Fruit fly (Drosophila melanogaster) whole organism, embryonic: ENCODE results near the gene Tsf2.

Experiments
- CG10147 ChIP-seq: fragments of 200-800 bp; sonication (Bioruptor generic); optimal IDR thresholded peaks from 2 replicates; lab custom pipeline; 2019; ENCODE audit warnings: missing biosample characterization, mild to moderate bottlenecking, missing genetic modification characterization, moderate library complexity
- CG12104 ChIP-seq: fragments of 200-800 bp; sonication (Bioruptor generic); optimal IDR thresholded peaks from 3 replicates; lab custom pipeline; 2016; ENCODE audit warnings: missing biosample characterization, missing genetic modification characterization
- CG15269 ChIP-seq: fragments of 200-800 bp; sonication (Bioruptor generic); optimal IDR thresholded peaks from 2 replicates; lab custom pipeline; 2018; ENCODE audit warnings: missing biosample characterization, mild to moderate bottlenecking, missing genetic modification characterization, moderate library complexity
- CG15601 ChIP-seq: fragments of 200-800 bp; sonication (Bioruptor generic); optimal IDR thresholded peaks from 3 replicates; lab custom pipeline; 2019; ENCODE audit warnings: missing biosample characterization, mild to moderate bottlenecking, missing genetic modification characterization, moderate library complexity
- CG16813 ChIP-seq: fragments of 200-800 bp; sonication (Bioruptor generic); IDR thresholded peaks from 3 replicates; pipeline ENCODE4 v1.3.6; 2022; ENCODE audit warnings: missing biosample characterization, missing genetic modification characterization; ENCODE audit not compliant: partially characterized antibody
- CG17361 ChIP-seq: fragments of 200-800 bp; sonication (Bioruptor generic); IDR thresholded peaks from 3 replicates; pipeline ENCODE4 v1.3.6; 2022; ENCODE audit warnings: missing biosample characterization, missing genetic modification characterization
- CG18262 ChIP-seq: fragments of 200-800 bp; optimal IDR thresholded peaks from 3 replicates; lab custom pipeline; 2019; ENCODE audit warnings: missing biosample characterization, mild to moderate bottlenecking, missing genetic modification characterization, moderate library complexity
- CG3726 ChIP-seq: fragments of 200-800 bp; sonication (Bioruptor generic); IDR thresholded peaks from 3 replicates; pipeline ENCODE4, ENCODE4 v1.3.6; 2022; ENCODE audit warnings: missing biosample characterization, missing genetic modification characterization
- CG3995 ChIP-seq: fragments of 200-800 bp; sonication (Bioruptor generic); optimal IDR thresholded peaks from 3 replicates; lab custom pipeline; 2016; ENCODE audit warnings: missing biosample characterization, missing genetic modification characterization
- CG8478 ChIP-seq: fragments of >200 bp; optimal IDR thresholded peaks from 2 replicates; lab custom pipeline; 2018
- CG8765 ChIP-seq: fragments of 200-800 bp; sonication (Bioruptor generic); IDR thresholded peaks from 2 replicates; pipeline ENCODE4 v1.3.6; 2022; ENCODE audit warnings: missing biosample characterization, missing genetic modification characterization
- CG8944 ChIP-seq: fragments of 200-800 bp; sonication (Bioruptor generic); optimal IDR thresholded peaks from 3 replicates; lab custom pipeline; 2016; ENCODE audit warnings: missing biosample characterization, missing genetic modification characterization
- CHES-1-like ChIP-seq: fragments of 200-800 bp; sonication (Bioruptor generic); optimal IDR thresholded peaks from 2 replicates; lab custom pipeline; 2016; ENCODE audit warnings: missing biosample characterization, missing genetic modification characterization
- Camta ChIP-seq: fragments of 200-800 bp; sonication (Bioruptor generic); optimal IDR thresholded peaks from 2 replicates; lab custom pipeline; 2016; ENCODE audit warnings: missing biosample characterization, missing genetic modification characterization
- Dbx ChIP-seq: fragments of 200-800 bp; sonication (Bioruptor generic); IDR thresholded peaks from 3 replicates; pipeline ENCODE4 v1.3.6; 2022; ENCODE audit warnings: missing biosample characterization, missing genetic modification characterization
- Dp ChIP-seq: fragments of 200-800 bp; sonication (Bioruptor generic); optimal IDR thresholded peaks from 2 replicates; lab custom pipeline; 2018; ENCODE audit warnings: missing biosample characterization, mild to moderate bottlenecking, missing genetic modification characterization, moderate library complexity
- E2f1 ChIP-seq: fragments of 200-800 bp; sonication (Bioruptor generic); IDR thresholded peaks from 2 replicates; pipeline ENCODE4 v1.3.6; 2022; ENCODE audit warnings: missing biosample characterization, missing genetic modification characterization
- Ets65A ChIP-seq: fragments of 200-800 bp; sonication (Bioruptor generic); peaks from one replicate; lab custom pipeline; 2016; ENCODE audit warnings: missing biosample characterization, missing genetic modification characterization
- Fer3 ChIP-seq: fragments of 200-800 bp; sonication (Bioruptor generic); optimal IDR thresholded peaks from 2 replicates; lab custom pipeline; 2018; ENCODE audit warnings: missing biosample characterization, mild to moderate bottlenecking, missing genetic modification characterization, moderate library complexity
- GATAe ChIP-seq: fragments of 200-800 bp; sonication (Bioruptor generic); conservative IDR thresholded peaks from 2 replicates; pipeline ENCODE4 v1.3.6; 2022; ENCODE audit warnings: missing biosample characterization, missing genetic modification characterization
- HLH4C ChIP-seq: fragments of 200-800 bp; sonication (Bioruptor generic); IDR thresholded peaks from 3 replicates; pipeline ENCODE4 v1.3.6; 2022; ENCODE audit warnings: missing biosample characterization, missing genetic modification characterization; ENCODE audit not compliant: partially characterized antibody
- HLHmδ ChIP-seq: fragments of 200-800 bp; sonication (Bioruptor generic); optimal IDR thresholded peaks from 2 replicates; lab custom pipeline; 2018; ENCODE audit warnings: missing biosample characterization, mild to moderate bottlenecking, missing genetic modification characterization, moderate library complexity
- Hr3 ChIP-seq: fragments of 200-800 bp; sonication (Bioruptor generic); optimal IDR thresholded peaks from 3 replicates; lab custom pipeline; 2016; ENCODE audit warnings: missing biosample characterization, missing genetic modification characterization
- Hsf ChIP-seq: fragments of 200-800 bp; sonication (Bioruptor generic); optimal IDR thresholded peaks from 3 replicates; lab custom pipeline; 2016; ENCODE audit warnings: missing biosample characterization, missing genetic modification characterization
- MESR4 ChIP-seq: fragments of 200-800 bp; sonication (Bioruptor generic); optimal IDR thresholded peaks from 2 replicates; lab custom pipeline; 2018; ENCODE audit warnings: missing biosample characterization, mild to moderate bottlenecking, missing genetic modification characterization, moderate library complexity
- Med ChIP-seq: fragments of 200-800 bp; sonication (Bioruptor generic); peaks from one replicate; lab custom pipeline; 2016; ENCODE audit warnings: missing biosample characterization, missing genetic modification characterization, mild to moderate bottlenecking, inconsistent platforms, moderate library complexity
- Myb ChIP-seq: fragments of 200-800 bp; sonication (Bioruptor generic); optimal IDR thresholded peaks from 2 replicates; lab custom pipeline; 2016; ENCODE audit warnings: missing biosample characterization, missing genetic modification characterization
- Opbp ChIP-seq: fragments of 200-800 bp; sonication (Bioruptor generic); IDR thresholded peaks from 3 replicates; pipeline ENCODE4 v1.3.6; 2022; ENCODE audit warnings: missing biosample characterization, missing genetic modification characterization; ENCODE audit not compliant: partially characterized antibody
- Sin3A ChIP-seq: fragments of >200 bp; optimal IDR thresholded peaks from 2 replicates; lab custom pipeline; 2018
- ac ChIP-seq: fragments of 200-800 bp; sonication (Bioruptor generic); optimal IDR thresholded peaks from 3 replicates; lab custom pipeline; 2017; ENCODE audit warnings: missing biosample characterization, mild to moderate bottlenecking, missing genetic modification characterization
- ap ChIP-seq: fragments of 200-800 bp; sonication (Bioruptor generic); IDR thresholded peaks from 2 replicates; pipeline ENCODE4 v1.3.6; 2022; ENCODE audit warnings: missing biosample characterization, missing genetic modification characterization
- bowl ChIP-seq: fragments of 200-800 bp; sonication (Bioruptor generic); IDR thresholded peaks from 2 replicates; pipeline ENCODE4 v1.3.6; 2022; ENCODE audit warnings: missing biosample characterization, missing genetic modification characterization
- btn ChIP-seq: fragments of 200-800 bp; sonication (Bioruptor generic); optimal IDR thresholded peaks from 2 replicates; lab custom pipeline; 2016; ENCODE audit warnings: missing biosample characterization, missing genetic modification characterization
- cg ChIP-seq: fragments of 200-800 bp; sonication (Bioruptor generic); optimal IDR thresholded peaks from 3 replicates; lab custom pipeline; 2019; ENCODE audit warnings: missing biosample characterization, mild to moderate bottlenecking, missing genetic modification characterization, moderate library complexity
- ci ChIP-seq: fragments of 200-800 bp; sonication (Bioruptor generic); IDR thresholded peaks from 3 replicates; pipeline ENCODE4 v1.3.6; 2022; ENCODE audit warnings: missing biosample characterization, missing genetic modification characterization
- crol ChIP-seq: fragments of 200-800 bp; sonication (Bioruptor generic); IDR thresholded peaks from 2 replicates; pipeline ENCODE4 v1.3.6; 2022; ENCODE audit warnings: missing biosample characterization, missing genetic modification characterization
- ewg ChIP-seq: fragments of 200-800 bp; sonication (Bioruptor generic); optimal IDR thresholded peaks from 3 replicates; lab custom pipeline; 2017; ENCODE audit warnings: mild to moderate bottlenecking, missing biosample characterization, missing genetic modification reagents, missing genetic modification characterization
- fd96Cb ChIP-seq: fragments of 200-800 bp; sonication (Bioruptor generic); optimal IDR thresholded peaks from 2 replicates; lab custom pipeline; 2018; ENCODE audit warnings: missing biosample characterization, mild to moderate bottlenecking, missing genetic modification characterization, moderate library complexity
- fu2 ChIP-seq: fragments of 200-800 bp; sonication (Bioruptor generic); optimal IDR thresholded peaks from 2 replicates; lab custom pipeline; 2016; ENCODE audit warnings: missing biosample characterization, missing genetic modification characterization
- gem ChIP-seq: fragments of 200-800 bp; sonication (Bioruptor generic); optimal IDR thresholded peaks from 2 replicates; lab custom pipeline; 2019; ENCODE audit warnings: missing biosample characterization, mild to moderate bottlenecking, missing genetic modification characterization, moderate library complexity
- gsb-n ChIP-seq: fragments of 200-800 bp; sonication (Bioruptor generic); optimal IDR thresholded peaks from 3 replicates; lab custom pipeline; 2018; ENCODE audit warnings: missing biosample characterization, mild to moderate bottlenecking, missing genetic modification characterization
- jumu ChIP-seq: fragments of 200-800 bp; sonication (Bioruptor generic); optimal IDR thresholded peaks from 3 replicates; lab custom pipeline; 2016; ENCODE audit warnings: missing biosample characterization, missing genetic modification characterization
- kah ChIP-seq: fragments of 200-800 bp; sonication (Bioruptor generic); optimal IDR thresholded peaks from 2 replicates; lab custom pipeline; 2018; ENCODE audit warnings: missing biosample characterization, mild to moderate bottlenecking, missing genetic modification characterization
- klu ChIP-seq: fragments of 200-800 bp; sonication (Bioruptor generic); IDR thresholded peaks from 2 replicates; pipeline ENCODE4 v1.3.6; 2022; ENCODE audit warnings: missing biosample characterization, missing genetic modification characterization
- lmd ChIP-seq: fragments of 200-800 bp; sonication (Bioruptor generic); IDR thresholded peaks from 2 replicates; pipeline ENCODE4 v1.3.6; 2022; ENCODE audit warnings: missing biosample characterization, missing genetic modification characterization
- mirr ChIP-seq: fragments of 200-800 bp; sonication (Bioruptor generic); optimal IDR thresholded peaks from 3 replicates; lab custom pipeline; 2018; ENCODE audit warnings: missing biosample characterization, mild to moderate bottlenecking, missing genetic modification characterization
- pzg ChIP-seq: fragments of 200-800 bp; sonication (Bioruptor generic); optimal IDR thresholded peaks from 3 replicates; lab custom pipeline; 2018; ENCODE audit warnings: missing biosample characterization, mild to moderate bottlenecking, missing genetic modification characterization, moderate library complexity
- stc ChIP-seq: fragments of 200-800 bp; sonication (Bioruptor generic); IDR thresholded peaks from 2 replicates; pipeline ENCODE4 v1.3.6; 2022; ENCODE audit warnings: missing biosample characterization, missing genetic modification characterization
- twi ChIP-seq: fragments of 200-800 bp; optimal IDR thresholded peaks from 2 replicates; lab custom pipeline; 2019; ENCODE audit warnings: missing biosample characterization, mild to moderate bottlenecking, missing genetic modification characterization, moderate library complexity
- vnd ChIP-seq: fragments of 200-800 bp; sonication (Bioruptor generic); IDR thresholded peaks from 3 replicates; pipeline ENCODE4 v1.3.6; 2022; ENCODE audit warnings: missing biosample characterization, missing genetic modification characterization; ENCODE audit not compliant: partially characterized antibody

Tsf2 gene

dm6 chr3L:12506963-12507552 lies 26.5 kb downstream of the Tsf2 start (continued):
- TF ChIP-seq gsb-n (tag; lab: Kevin White, UChicago) = no peak
- TF ChIP-seq kah (GFP tag; lab: Kevin White, UChicago) = no peak
- TF ChIP-seq Opbp = no peak
- TF ChIP-seq Hr3 (GFP tag; lab: Kevin White, UChicago) = no peak
- no peak for TF ChIP-seq cg (GFP tag; lab: Kevin White, UChicago)
- peak; percentile 14 for TF ChIP-seq HLHmδ (GFP tag; lab: Kevin White, UChicago)
- TF ChIP-seq GATAe = peak; percentile 72
- TF ChIP-seq CG17361 (GFP tag; lab: Robert Waterston, UW) = no peak
- TF ChIP-seq ci (GFP tag; lab: Robert Waterston, UW) = peak; percentile 55; the same call in 2 of the 3 replicates
- no peak for TF ChIP-seq CG18262
- no peak for TF ChIP-seq stc
- no peak for TF ChIP-seq gem (tag; lab: Kevin White, UChicago)
- peak; percentile 31 for TF ChIP-seq Med (GFP tag; lab: Kevin White, UChicago)
- TF ChIP-seq ap = no peak
- TF ChIP-seq pzg = no peak
- TF ChIP-seq ewg = peak; percentile 71
- TF ChIP-seq Dp (GFP tag; lab: Kevin White, UChicago) = no peak
- no peak for TF ChIP-seq fu2 (GFP tag; lab: Kevin White, UChicago)
- 0 out of 3 replicates have a peak, but pooled peaks have one; percentile 16 for TF ChIP-seq vnd (GFP tag; lab: Robert Waterston, UW)
- TF ChIP-seq btn (GFP tag; lab: Kevin White, UChicago) = no peak
- TF ChIP-seq crol (GFP tag; lab: Robert Waterston, UW) = peak; percentile 11; the same call in 1 of the 2 replicates
- peak; percentile 9 for TF ChIP-seq mirr (GFP tag; lab: Kevin White, UChicago)
- no peak for TF ChIP-seq CG8478
- peak; percentile 52 for TF ChIP-seq CG3995 (GFP tag; lab: Kevin White, UChicago)

dm6 chr3L:12505990-12506389 lies 27.5 kb downstream of the Tsf2 start:
- TF ChIP-seq twi (tag; lab: Kevin White, UChicago) (peak; percentile 68), crol (GFP tag; lab: Robert Waterston, UW) (no peak), CG3726 (GFP tag; lab: Robert Waterston, UW) (0 out of 3 replicates have a peak, but pooled peaks have one; percentile 20), Sin3A (lab: Kevin White, UChicago) (no peak), fd96Cb (tag; lab: Kevin White, UChicago) (no peak), jumu (GFP tag; lab: Kevin White, UChicago) (no peak), HLH4C (GFP tag; lab: Robert Waterston, UW) (0 out of 3 replicates have a peak, but pooled peaks have one; percentile 23), klu (no peak), CG10147 (GFP tag; lab: Kevin White, UChicago) (no peak), CG8944 (GFP tag; lab: Kevin White, UChicago) (no peak), Ets65A (peak; percentile 30), lmd (GFP tag; lab: Robert Waterston, UW) (0 out of 2 replicates have a peak, but pooled peaks have one; percentile 14), Med (GFP tag; lab: Kevin White, UChicago) (peak; percentile 39), bowl (GFP tag; lab: Robert Waterston, UW) (no peak), CG8765 (no peak), ac (GFP tag; lab: Kevin White, UChicago) (peak; percentile 82), CG16813 (GFP tag; lab: Robert Waterston, UW) (0 out of 3 replicates have a peak, but pooled peaks have one; percentile 10), CG15601 (no peak), CG12104 (GFP tag; lab: Kevin White, UChicago) (no peak), CHES-1-like (no peak), Myb (GFP tag; lab: Kevin White, UChicago) (no peak), E2f1 (GFP tag; lab: Robert Waterston, UW) (no peak), Dbx (GFP tag; lab: Robert Waterston, UW) (no peak), MESR4 (GFP tag; lab: Kevin White, UChicago) (peak; percentile 11), Camta (GFP tag; lab: Kevin White, UChicago) (no peak), CG15269 (no peak), Opbp (0 out of 3 replicates have a peak, but pooled peaks have one; percentile 9), Fer3 (tag; lab: Kevin White, UChicago) (no peak), ap (no peak), stc (no peak), Hsf (no peak)
